Fruit fly (Drosophila melanogaster) whole organism, prepupa: Measurements from ENCODE around the gene DIP-zeta.

Source experiments
- CG1621 ChIP-seq: fragments of 200-800 bp; sonication (Bioruptor generic); optimal IDR thresholded peaks from 3 replicates; lab custom pipeline; 2018; ENCODE audit warnings: missing biosample characterization, mild to moderate bottlenecking, missing genetic modification characterization
- CG4318 ChIP-seq: fragments of 200-800 bp; sonication (Bioruptor generic); optimal IDR thresholded peaks from 3 replicates; lab custom pipeline; 2017; ENCODE audit warnings: missing biosample characterization, mild to moderate bottlenecking, missing genetic modification characterization
- CG6854 ChIP-seq: fragments of 200-800 bp; sonication (Bioruptor generic); optimal IDR thresholded peaks from 2 replicates; lab custom pipeline; 2017; ENCODE audit warnings: missing biosample characterization, mild to moderate bottlenecking, missing genetic modification characterization
- Gug ChIP-seq: fragments of 200-800 bp; sonication (Bioruptor generic); IDR thresholded peaks from 2 replicates; pipeline ENCODE4 v1.3.6; 2022; ENCODE audit warnings: missing biosample characterization, missing genetic modification characterization
- Smox ChIP-seq: fragments of 200-800 bp; sonication (Bioruptor generic); optimal IDR thresholded peaks from 3 replicates; lab custom pipeline; 2016; ENCODE audit warnings: missing biosample characterization, missing genetic modification characterization
- dac ChIP-seq: fragments of 200-800 bp; sonication (Bioruptor generic); optimal IDR thresholded peaks from 2 replicates; lab custom pipeline; 2017; ENCODE audit warnings: missing biosample characterization, mild to moderate bottlenecking, missing genetic modification characterization
- fd59A ChIP-seq: fragments of 200-800 bp; sonication (Bioruptor generic); optimal IDR thresholded peaks from 2 replicates; lab custom pipeline; 2017; ENCODE audit warnings: missing biosample characterization, mild to moderate bottlenecking, missing genetic modification characterization, missing genetic modification reagents
- svp ChIP-seq: fragments of 200-800 bp; sonication (Bioruptor generic); peaks from one replicate; lab custom pipeline; 2016; ENCODE audit warnings: missing biosample characterization, missing genetic modification characterization

DNA sequence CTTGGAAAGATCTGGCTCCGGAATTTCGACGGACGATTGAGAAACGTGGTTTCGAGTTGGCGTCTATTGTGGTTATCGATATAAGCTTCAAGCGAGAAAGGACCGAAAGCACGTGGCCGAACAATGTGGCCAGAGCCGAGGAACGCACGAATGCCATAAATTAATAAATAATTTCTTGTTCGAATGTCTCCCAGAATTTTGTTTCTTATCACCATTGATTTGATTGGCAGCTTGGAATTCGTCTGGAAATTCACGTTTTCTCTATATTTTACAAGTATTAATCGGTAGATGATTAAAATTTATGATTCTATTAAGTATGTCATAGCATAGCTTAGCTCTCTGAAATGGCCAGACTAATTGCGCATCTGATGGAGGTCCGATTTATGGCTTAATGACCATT lies 57.0 kb downstream of the DIP-zeta start, which contains the start of gene Rcd-1r:
- no peak for TF ChIP-seq CG4318 (GFP tag; lab: Kevin White, UChicago)
- TF ChIP-seq dac: no peak
- no peak for TF ChIP-seq Smox (GFP tag; lab: Kevin White, UChicago)
- no peak for TF ChIP-seq fd59A (GFP tag; lab: Kevin White, UChicago)
- no peak for TF ChIP-seq CG6854
- no peak for TF ChIP-seq svp (GFP tag; lab: Kevin White, UChicago)
- no peak for TF ChIP-seq Gug (GFP tag; lab: Robert Waterston, UW)
- TF ChIP-seq CG1621 (tag; lab: Kevin White, UChicago): no peak
